Worm (Caenorhabditis elegans) whole organism, early embryonic: ENCODE results near the gene rps-11.
A peak's percentile ranks its signal among the peaks of the same experiment; 100 is the strongest.

Experiments
- B0310.2 ChIP-seq: sonication (generic microtip); optimal IDR thresholded peaks from 2 replicates; lab custom pipeline; 2016; ENCODE audit warnings: mild to moderate bottlenecking, missing genetic modification characterization, missing compliant biosample characterization
- F13C5.2 ChIP-seq: sonication (generic microtip); optimal IDR thresholded peaks from 2 replicates; lab custom pipeline; 2017; ENCODE audit warnings: mild to moderate bottlenecking, missing genetic modification characterization, inconsistent platforms, missing compliant biosample characterization
- aly-1 ChIP-seq: sonication (generic microtip); optimal IDR thresholded peaks from 2 replicates; lab custom pipeline; 2016; ENCODE audit warnings: missing genetic modification characterization, missing compliant biosample characterization
- ama-1 ChIP-seq: fragments of 150-350 bp; optimal IDR thresholded peaks from 2 replicates; lab custom pipeline; 2014
- ceh-13 ChIP-seq: fragments of 200-800 bp; sonication (Bioruptor generic); optimal IDR thresholded peaks from 2 replicates; lab custom pipeline; 2018; ENCODE audit warnings: mild to moderate bottlenecking, missing genetic modification characterization, missing compliant biosample characterization
- ceh-36 ChIP-seq: sonication (generic microtip); optimal IDR thresholded peaks from 2 replicates; lab custom pipeline; 2016; ENCODE audit warnings: missing genetic modification characterization, inconsistent platforms, missing compliant biosample characterization
- ets-7 ChIP-seq: sonication (generic microtip); optimal IDR thresholded peaks from 2 replicates; lab custom pipeline; 2016; ENCODE audit warnings: missing genotype, missing genetic modification characterization, missing compliant biosample characterization
- flt-1 ChIP-seq: fragments of 200-800 bp; sonication (Bioruptor generic); IDR thresholded peaks from 2 replicates; pipeline ENCODE4 v1.3.6; 2022; ENCODE audit warnings: missing genetic modification characterization, missing compliant biosample characterization
- hmbx-1 ChIP-seq: sonication (generic microtip); optimal IDR thresholded peaks from 2 replicates; lab custom pipeline; 2016; ENCODE audit warnings: mild to moderate bottlenecking, missing genetic modification characterization, missing compliant biosample characterization
- hmg-4 ChIP-seq: fragments of 200-800 bp; sonication (Bioruptor generic); optimal IDR thresholded peaks from 2 replicates; lab custom pipeline; 2018; ENCODE audit warnings: mild to moderate bottlenecking, missing genetic modification characterization, missing compliant biosample characterization
- hnd-1 ChIP-seq: sonication (generic microtip); optimal IDR thresholded peaks from 2 replicates; lab custom pipeline; 2016; ENCODE audit warnings: missing genetic modification characterization, missing compliant biosample characterization
- pes-1 ChIP-seq: fragments of 200-800 bp; sonication (Bioruptor generic); IDR thresholded peaks from 2 replicates; pipeline ENCODE4 v1.3.6; 2022; ENCODE audit warnings: missing genetic modification reagents, missing genetic modification characterization, missing compliant biosample characterization
- scrt-1 ChIP-seq: fragments of 200-800 bp; sonication (Bioruptor generic); IDR thresholded peaks from 2 replicates; pipeline ENCODE4 v1.3.6; 2022; ENCODE audit warnings: missing genetic modification characterization, missing compliant biosample characterization
- sea-1 ChIP-seq: fragments of 200-800 bp; sonication (Bioruptor generic); conservative IDR thresholded peaks from 2 replicates; pipeline ENCODE4 v1.3.6; 2022; ENCODE audit warnings: missing genetic modification characterization, missing compliant biosample characterization
- tbx-11 ChIP-seq: fragments of 200-800 bp; sonication (Bioruptor generic); IDR thresholded peaks from 2 replicates; pipeline ENCODE4 v1.3.6; 2022; ENCODE audit warnings: missing genetic modification characterization, missing compliant biosample characterization
- tbx-37 ChIP-seq: fragments of 200-800 bp; sonication (Bioruptor generic); conservative IDR thresholded peaks from 2 replicates; pipeline ENCODE4 v1.3.6; 2022; ENCODE audit warnings: missing genetic modification reagents, missing genetic modification characterization, missing compliant biosample characterization
- tra-4 ChIP-seq: sonication (generic microtip); optimal IDR thresholded peaks from 2 replicates; lab custom pipeline; 2017; ENCODE audit warnings: missing genetic modification characterization, missing compliant biosample characterization

rps-11 gene

ce11 chrIV:11571374-11571839, 31.0 kb upstream of the rps-11 start:
- no peak for TF ChIP-seq ets-7 (tag; lab: Kevin White, UChicago)
- no peak for TF ChIP-seq ceh-36 (tag; lab: Kevin White, UChicago)
- no peak for TF ChIP-seq hmg-4 (GFP tag; lab: Kevin White, UChicago)
- TF ChIP-seq ceh-13 (GFP tag; lab: Kevin White, UChicago) = no peak
- no peak for TF ChIP-seq F13C5.2
- no peak for TF ChIP-seq tbx-11 (GFP tag; lab: Robert Waterston, UW)
- no peak for TF ChIP-seq hnd-1

DNA sequence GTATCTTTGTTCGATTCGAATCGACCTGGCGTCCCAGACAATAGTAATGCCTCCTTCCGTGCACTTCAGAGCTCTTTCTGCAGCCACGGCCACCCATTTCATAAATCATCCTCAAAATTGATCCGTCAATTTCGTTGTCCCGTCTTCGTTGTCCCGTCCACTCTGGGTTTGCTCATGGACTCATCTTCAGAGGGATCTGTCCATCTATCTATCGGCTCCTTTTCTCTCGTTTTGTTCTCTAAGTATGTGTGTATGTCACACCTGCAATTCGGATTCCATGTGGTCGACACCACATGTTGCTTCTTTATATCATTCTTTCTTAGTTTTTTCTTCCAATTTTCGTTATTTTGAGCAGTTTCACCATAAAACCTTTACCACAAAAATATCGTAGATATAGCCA, 29.9 kb upstream of the rps-11 start:
- TF ChIP-seq pes-1 (GFP tag; lab: Robert Waterston, UW) (no peak), hmbx-1 (no peak)

DNA sequence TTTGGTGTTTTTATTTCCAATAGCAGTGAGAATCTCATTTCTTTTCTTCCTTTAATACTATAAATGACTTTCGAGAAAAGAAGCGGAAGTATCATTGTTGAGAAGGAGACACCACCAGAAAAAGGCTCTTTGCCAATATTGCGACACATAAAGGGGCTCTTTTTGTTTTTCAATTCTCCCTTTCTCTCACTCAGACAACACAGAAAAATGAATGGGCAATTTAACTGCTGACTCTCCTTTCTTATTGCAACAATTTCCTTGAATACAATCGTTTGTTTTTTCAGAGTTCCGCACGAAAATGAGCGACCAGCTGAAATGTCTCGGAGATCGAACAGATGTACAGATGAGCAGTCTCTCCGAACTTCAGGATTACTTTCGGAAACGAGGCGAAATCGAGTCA, 28.1 kb upstream of the rps-11 start:
- TF ChIP-seq aly-1 = no peak
- TF ChIP-seq tbx-37 (GFP tag; lab: Robert Waterston, UW) = no peak
- no peak for TF ChIP-seq ama-1 (lab: Kevin White, UChicago)
- TF ChIP-seq scrt-1 (GFP tag; lab: Robert Waterston, UW) = no peak
- no peak for TF ChIP-seq B0310.2 (tag; lab: Kevin White, UChicago)
- TF ChIP-seq ets-7 (tag; lab: Kevin White, UChicago) = no peak

ce11 chrIV:11578492-11578891, 23.9 kb upstream of the rps-11 start, which contains the start of gene rib-1:
Gene rib-1 (plus strand): TSS chrIV:11578792.
- no peak for TF ChIP-seq tbx-37 (GFP tag; lab: Robert Waterston, UW)

ce11 chrIV:11582450-11583166, 19.8 kb upstream of the rps-11 start:
- TF ChIP-seq pes-1 (GFP tag; lab: Robert Waterston, UW) = peak; percentile 22; the same call in 1 of the 2 replicates
- no peak for TF ChIP-seq ceh-13 (GFP tag; lab: Kevin White, UChicago)
- peak; percentile 16 for TF ChIP-seq hmg-4 (GFP tag; lab: Kevin White, UChicago)

DNA sequence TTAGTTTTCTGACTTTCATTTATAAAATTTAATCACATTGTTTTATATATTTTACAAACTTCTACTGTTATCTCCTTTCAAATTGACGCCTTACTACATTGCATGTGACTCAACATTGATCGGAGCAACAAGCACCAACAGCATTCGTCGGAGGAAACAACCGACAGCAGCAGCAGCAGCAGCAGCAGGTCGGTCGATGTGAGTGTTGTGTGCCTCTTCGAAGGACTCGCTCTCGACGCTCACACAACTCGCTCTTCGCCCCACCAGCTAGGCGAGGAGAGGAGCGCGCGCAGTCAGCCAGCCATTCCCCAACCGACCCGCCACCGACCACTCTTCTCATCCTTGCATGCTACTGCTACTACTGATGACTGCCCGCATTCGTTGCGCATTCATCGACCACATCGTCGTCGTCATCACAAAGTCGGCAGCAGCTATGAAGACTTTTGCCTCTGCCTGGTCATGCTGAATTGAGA, 18.5 kb upstream of the rps-11 start, which contains the start of gene F12F6.1:
Gene F12F6.1 (plus strand): TSS at position 51 of the 473 bp plus-strand sequence.
- TF ChIP-seq ama-1 (lab: Kevin White, UChicago) (no peak), hmg-4 (GFP tag; lab: Kevin White, UChicago) (peak; percentile 81), sea-1 (GFP tag; lab: Robert Waterston, UW) (0 out of 2 replicates have a peak, but pooled peaks have one; percentile 46), hmbx-1 (no peak), ets-7 (tag; lab: Kevin White, UChicago) (no peak), flt-1 (GFP tag; lab: Robert Waterston, UW) (no peak)

DNA sequence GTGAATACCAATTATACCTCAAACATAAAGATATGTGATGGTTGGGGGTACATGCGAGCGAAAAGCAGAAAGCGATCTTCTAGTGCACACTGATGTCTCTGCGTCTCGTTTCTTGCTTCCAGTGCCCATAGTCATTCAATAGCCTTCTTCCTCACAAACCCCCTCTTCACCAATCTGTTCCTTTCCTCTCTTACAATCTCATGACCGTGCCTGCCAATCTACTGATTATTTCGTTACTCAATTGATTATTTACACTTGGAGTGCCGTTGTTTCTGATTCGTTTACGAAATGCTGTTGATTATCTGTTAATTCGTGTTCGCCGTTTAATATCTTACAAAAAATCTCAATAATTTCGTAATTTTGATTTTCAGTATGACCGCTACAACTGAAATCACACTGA, 17.6 kb upstream of the rps-11 start:
- no peak for TF ChIP-seq tra-4 (tag; lab: Kevin White, UChicago)
- TF ChIP-seq scrt-1 (GFP tag; lab: Robert Waterston, UW) = no peak
- TF ChIP-seq ama-1 (lab: Kevin White, UChicago) = no peak
- no peak for TF ChIP-seq hnd-1
- no peak for TF ChIP-seq B0310.2 (tag; lab: Kevin White, UChicago)
- TF ChIP-seq flt-1 (GFP tag; lab: Robert Waterston, UW) = no peak
- TF ChIP-seq ceh-36 (tag; lab: Kevin White, UChicago) = no peak
- TF ChIP-seq aly-1 = no peak
- TF ChIP-seq sea-1 (GFP tag; lab: Robert Waterston, UW) = no peak

DNA sequence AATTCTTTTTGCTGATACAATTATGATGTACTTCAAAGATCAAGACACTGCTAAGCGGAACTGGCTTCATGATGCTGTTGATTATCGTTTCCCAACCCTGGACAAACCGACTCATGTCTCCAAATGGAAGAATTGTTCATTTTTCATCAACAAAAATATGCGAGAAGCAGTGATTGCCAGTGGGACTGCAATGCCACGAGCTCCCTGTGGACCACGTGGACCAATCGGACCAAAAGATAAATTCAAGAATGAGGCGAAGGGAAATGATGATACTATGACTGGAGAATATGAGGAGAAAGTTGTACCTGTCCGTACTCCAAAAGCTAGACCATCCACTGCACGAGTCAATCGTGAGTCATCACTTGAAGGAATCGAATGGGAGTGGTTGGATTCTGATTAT, 16.0 kb upstream of the rps-11 start:
- no peak for TF ChIP-seq hnd-1
- no peak for TF ChIP-seq pes-1 (GFP tag; lab: Robert Waterston, UW)
- no peak for TF ChIP-seq hmbx-1
- no peak for TF ChIP-seq F13C5.2
- no peak for TF ChIP-seq sea-1 (GFP tag; lab: Robert Waterston, UW)
- no peak for TF ChIP-seq aly-1
- no peak for TF ChIP-seq hmg-4 (GFP tag; lab: Kevin White, UChicago)
- TF ChIP-seq tbx-11 (GFP tag; lab: Robert Waterston, UW) = no peak
- TF ChIP-seq flt-1 (GFP tag; lab: Robert Waterston, UW) = no peak
- TF ChIP-seq ama-1 (lab: Kevin White, UChicago) = no peak
- no peak for TF ChIP-seq ets-7 (tag; lab: Kevin White, UChicago)
- TF ChIP-seq ceh-13 (GFP tag; lab: Kevin White, UChicago) = no peak
- no peak for TF ChIP-seq B0310.2 (tag; lab: Kevin White, UChicago)
- no peak for TF ChIP-seq tbx-37 (GFP tag; lab: Robert Waterston, UW)
- no peak for TF ChIP-seq tra-4 (tag; lab: Kevin White, UChicago)
- no peak for TF ChIP-seq ceh-36 (tag; lab: Kevin White, UChicago)

- TF ChIP-seq sea-1 (GFP tag; lab: Robert Waterston, UW) = no peak
- TF ChIP-seq ceh-36 (tag; lab: Kevin White, UChicago) = no peak
- TF ChIP-seq tbx-37 (GFP tag; lab: Robert Waterston, UW) = no peak
- no peak for TF ChIP-seq tra-4 (tag; lab: Kevin White, UChicago)
- no peak for TF ChIP-seq F13C5.2
These were observed 10.3 kb upstream of the rps-11 start, which contains the start of gene spe-36 for ce11 chrIV:11592165-11592564. Gene spe-36 (minus strand): TSS chrIV:11592265.
